Fruit fly (Drosophila melanogaster): ENCODE measurements around the gene Wnt6.

dm6 chr2L:7319335-7319734, 14.2 kb upstream of the Wnt6 start:
- TF ChIP-seq Myc (optimal IDR thresholded peaks at IDR 0.05) (no peak), ttk (optimal IDR thresholded peaks at IDR 0.05) (no peak), Sin3A (optimal IDR thresholded peaks at IDR 0.05) (no peak), psq (optimal IDR thresholded peaks at IDR 0.05) (no peak)

Data from Kc167 (cell line).